Worm (Caenorhabditis elegans) whole organism, midembryonic: Measurements from ENCODE around the gene Y73B6BL.14.

Experiments used
- cog-1 ChIP-seq: sonication (generic microtip); optimal IDR thresholded peaks from 2 replicates; lab custom pipeline; 2016; ENCODE audit warnings: missing genetic modification characterization, missing compliant biosample characterization
- flt-1 ChIP-seq: fragments of 200-800 bp; sonication (Bioruptor generic); IDR thresholded peaks from 2 replicates; pipeline ENCODE4 v1.3.6; 2022; ENCODE audit warnings: missing genetic modification characterization, missing compliant biosample characterization
- klf-2 ChIP-seq: fragments of 200-800 bp; sonication (Bioruptor generic); conservative IDR thresholded peaks from 2 replicates; pipeline ENCODE4 v1.3.6; 2022; ENCODE audit warnings: missing genetic modification reagents, missing genetic modification characterization, missing compliant biosample characterization
- med-1 ChIP-seq: sonication (generic microtip); optimal IDR thresholded peaks from 2 replicates; lab custom pipeline; 2017; ENCODE audit warnings: missing genetic modification characterization, mild to moderate bottlenecking, missing compliant biosample characterization, antibody characterized with exemption, missing genetic modification reagents; ENCODE audit not compliant: insufficient read depth
- ref-1 ChIP-seq: fragments of 200-800 bp; sonication (Bioruptor generic); conservative IDR thresholded peaks from 2 replicates; pipeline ENCODE4 v1.3.6; 2022; ENCODE audit warnings: missing genetic modification reagents, missing genetic modification characterization, missing compliant biosample characterization
- tab-1 ChIP-seq: fragments of 200-800 bp; sonication (Bioruptor generic); IDR thresholded peaks from 2 replicates; pipeline ENCODE4 v1.3.6; 2022; ENCODE audit warnings: missing genetic modification characterization, missing compliant biosample characterization
- ztf-23 ChIP-seq: fragments of 200-800 bp; sonication (Bioruptor generic); IDR thresholded peaks from 2 replicates; pipeline ENCODE4 v1.3.6; 2022; ENCODE audit warnings: missing genetic modification reagents, missing genetic modification characterization, missing compliant biosample characterization

DNA sequence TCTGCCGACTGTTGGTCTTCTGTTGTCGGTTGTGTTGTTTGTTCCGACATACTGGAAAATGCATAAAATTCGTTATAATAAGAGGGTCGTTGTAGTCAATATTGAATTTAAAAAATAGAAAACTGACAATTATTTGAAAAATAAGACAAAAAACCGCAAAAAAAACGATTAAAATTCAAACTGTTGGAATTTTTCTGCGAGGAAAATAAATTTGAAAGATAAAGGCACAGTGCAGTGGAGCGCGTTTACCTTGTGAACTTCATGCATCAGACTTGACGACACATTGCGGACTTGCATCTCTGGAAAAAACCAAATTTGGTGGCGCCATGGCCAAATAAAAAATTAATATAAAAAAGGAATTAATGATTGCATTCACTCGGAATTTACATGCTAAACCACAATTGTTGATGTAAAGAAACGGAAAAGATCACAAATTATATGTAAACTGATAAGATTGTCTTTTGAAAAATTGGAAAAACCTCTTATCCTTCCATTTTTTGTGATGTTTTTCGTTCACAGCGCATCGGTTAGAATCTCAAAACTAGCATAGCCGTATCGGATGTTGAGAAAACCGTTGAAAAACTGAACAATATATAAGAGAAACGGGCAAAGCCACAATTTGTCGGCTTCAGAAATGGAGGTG is 33.8 kb upstream of the Y73B6BL.14 start, which contains the start of the genes hrpf-2 and bli-6:
- TF ChIP-seq klf-2 (GFP tag; lab: Robert Waterston, UW), result no peak
- no peak for TF ChIP-seq cog-1 (tag; lab: Kevin White, UChicago)
- no peak for TF ChIP-seq flt-1 (GFP tag; lab: Robert Waterston, UW)
- no peak for TF ChIP-seq tab-1 (GFP tag; lab: Robert Waterston, UW)
- no peak for TF ChIP-seq med-1
- no peak for TF ChIP-seq ztf-23 (GFP tag; lab: Robert Waterston, UW)
- TF ChIP-seq ref-1, result no peak
